Worm (Caenorhabditis elegans): ENCODE measurements around the gene E03H12.5.

Gene E03H12.5

DNA sequence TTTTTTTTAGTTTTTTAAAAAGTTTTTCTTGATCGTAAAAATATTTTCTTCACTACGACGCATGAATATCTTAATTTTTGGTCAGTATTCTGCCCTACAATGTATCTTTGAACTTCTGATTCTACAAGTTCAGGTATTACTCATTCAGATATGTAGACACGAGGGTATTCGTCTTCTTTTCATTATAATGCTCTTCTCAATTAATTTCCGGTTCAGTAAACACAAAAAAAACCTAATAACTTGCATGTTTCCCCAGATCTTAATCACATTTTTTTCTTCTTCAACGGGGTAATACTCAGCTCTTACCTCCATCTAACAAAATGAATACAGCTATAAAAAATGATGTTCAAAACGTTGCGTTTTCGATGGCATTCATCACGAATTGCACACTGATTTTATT, 15.1 kb downstream of the E03H12.5 start, which contains the start of gene str-162:
str-162 (plus strand) TSS at position 301 of the 400 bp plus-strand sequence.
- TF ChIP-seq pax-3 (tag; optimal IDR thresholded peaks at IDR 0.05), result no peak
- TF ChIP-seq sox-4 (tag; optimal IDR thresholded peaks at IDR 0.05), result no peak
- TF ChIP-seq lin-15B (tag; optimal IDR thresholded peaks at IDR 0.05), result no peak
- TF ChIP-seq blmp-1 (tag; optimal IDR thresholded peaks at IDR 0.05), result no peak
- no peak for TF ChIP-seq efl-3 (GFP tag; optimal IDR thresholded peaks at IDR 0.05)
- TF ChIP-seq ceh-82 (tag; optimal IDR thresholded peaks at IDR 0.05), result no peak

DNA sequence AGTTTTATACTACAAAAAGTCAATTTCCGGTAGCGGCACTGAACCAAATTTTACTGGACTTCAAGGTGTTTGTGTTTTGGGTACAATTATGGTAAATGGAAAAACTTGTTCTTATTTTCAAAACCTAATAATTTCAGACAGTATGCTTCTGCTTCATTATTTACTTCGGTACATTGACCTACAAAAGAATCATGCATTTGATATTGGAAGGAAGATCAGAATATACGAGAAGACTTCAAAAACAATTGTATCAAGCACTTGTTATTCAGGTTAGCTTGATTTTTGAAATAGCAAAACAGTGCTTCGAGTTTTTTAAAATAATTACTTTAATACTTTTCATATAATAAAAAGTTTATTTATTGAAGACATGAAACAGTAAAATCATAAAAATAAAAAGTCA, 16.1 kb downstream of the E03H12.5 start:
- TF ChIP-seq zag-1 (tag; optimal IDR thresholded peaks at IDR 0.05), result no peak
- TF ChIP-seq pax-3 (tag; optimal IDR thresholded peaks at IDR 0.05), result no peak
- no peak for TF ChIP-seq ces-1 (GFP tag; optimal IDR thresholded peaks at IDR 0.05)
- no peak for TF ChIP-seq lin-15B (tag; optimal IDR thresholded peaks at IDR 0.05)
- TF ChIP-seq mab-9 (GFP tag; IDR thresholded peaks at IDR 0.05), result no peak
- TF ChIP-seq vab-15 (tag; optimal IDR thresholded peaks at IDR 0.05), result no peak
- TF ChIP-seq elt-3 (tag; optimal IDR thresholded peaks at IDR 0.05), result no peak
- no peak for TF ChIP-seq alr-1 (tag; optimal IDR thresholded peaks at IDR 0.05; ENCODE audit: borderline replicate concordance)
- no peak for TF ChIP-seq nhr-12 (tag; optimal IDR thresholded peaks at IDR 0.05)
- TF ChIP-seq xbp-1 (tag; optimal IDR thresholded peaks at IDR 0.05), result no peak

DNA sequence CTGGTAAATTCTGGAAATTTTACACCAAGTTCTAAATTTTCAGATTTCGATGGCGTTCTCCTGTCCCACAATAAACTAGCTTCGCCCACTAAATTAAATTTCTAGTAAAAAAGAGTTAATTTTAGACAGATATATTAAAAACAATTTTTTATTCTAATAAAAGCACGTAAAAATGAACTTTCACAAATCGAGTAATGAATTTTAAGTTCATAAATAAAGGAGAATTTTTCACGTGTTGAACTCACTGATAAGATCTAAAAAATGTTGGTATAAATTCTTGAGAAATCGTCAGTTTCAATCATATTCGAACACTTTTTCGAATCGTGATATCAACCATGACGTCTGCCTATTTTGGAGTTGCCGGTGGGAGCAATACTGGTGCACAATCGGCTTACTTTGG, 18.8 kb downstream of the E03H12.5 start, which contains the start of gene ssq-2:
ssq-2 (plus strand) TSS at position 301 of the 400 bp plus-strand sequence.
- TF ChIP-seq zag-1 (tag; optimal IDR thresholded peaks at IDR 0.05) (no peak), rnt-1 (tag; optimal IDR thresholded peaks at IDR 0.05) (no peak), hlh-17 (GFP tag; optimal IDR thresholded peaks at IDR 0.05; ENCODE audit: borderline replicate concordance) (no peak), ztf-11 (tag; optimal IDR thresholded peaks at IDR 0.05) (no peak)

DNA sequence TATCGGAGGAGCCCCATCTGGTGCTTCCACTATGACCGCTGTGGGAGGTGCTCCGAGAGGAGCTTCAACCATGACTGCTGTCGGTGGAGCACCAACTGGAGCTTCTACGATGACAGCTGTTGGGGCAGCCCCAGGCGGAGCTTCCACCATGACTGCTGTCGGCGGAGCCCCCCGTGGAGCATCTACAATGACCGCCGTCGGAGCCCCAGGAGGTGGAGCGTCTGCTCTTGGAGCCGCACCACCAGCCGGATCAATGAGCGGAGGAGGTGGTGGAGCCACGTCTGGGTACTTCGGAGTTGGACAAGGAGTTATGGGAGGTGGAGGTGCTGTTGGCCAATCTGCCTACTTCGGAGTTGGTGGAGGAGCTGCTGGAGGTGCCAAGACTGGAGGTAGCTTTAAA, 19.9 kb downstream of the E03H12.5 start:
- TF ChIP-seq sox-4 (tag; optimal IDR thresholded peaks at IDR 0.05), result no peak
- TF ChIP-seq efl-1 (optimal IDR thresholded peaks at IDR 0.05), result no peak
- no peak for TF ChIP-seq efl-1 (GFP tag; optimal IDR thresholded peaks at IDR 0.05 in 1 of 2)
- no peak for TF ChIP-seq elt-2 (tag; optimal IDR thresholded peaks at IDR 0.05)
- no peak for TF ChIP-seq aha-1 (tag; optimal IDR thresholded peaks at IDR 0.05)
- no peak for TF ChIP-seq ceh-90 (tag; optimal IDR thresholded peaks at IDR 0.05)
- no peak for TF ChIP-seq sup-37 (GFP tag; optimal IDR thresholded peaks at IDR 0.05)
- TF ChIP-seq swsn-7 (tag; optimal IDR thresholded peaks at IDR 0.05), result no peak
- no peak for TF ChIP-seq tbx-2 (tag; optimal IDR thresholded peaks at IDR 0.05)
- TF ChIP-seq skn-1 (tag; optimal IDR thresholded peaks at IDR 0.05), result no peak
- no peak for TF ChIP-seq hlh-4 (tag; optimal IDR thresholded peaks at IDR 0.05)
- no peak for TF ChIP-seq efl-3 (GFP tag; optimal IDR thresholded peaks at IDR 0.05)
- TF ChIP-seq unc-98 (GFP tag; IDR thresholded peaks at IDR 0.05), result no peak
- no peak for TF ChIP-seq lin-13 (GFP tag; optimal IDR thresholded peaks at IDR 0.05)
- TF ChIP-seq jun-1 (tag; optimal IDR thresholded peaks at IDR 0.05), result no peak
- TF ChIP-seq unc-86 (tag; optimal IDR thresholded peaks at IDR 0.05), result no peak
- TF ChIP-seq isw-1 (GFP tag; IDR thresholded peaks at IDR 0.05), result no peak
- no peak for TF ChIP-seq fos-1 (tag; optimal IDR thresholded peaks at IDR 0.05)

DNA sequence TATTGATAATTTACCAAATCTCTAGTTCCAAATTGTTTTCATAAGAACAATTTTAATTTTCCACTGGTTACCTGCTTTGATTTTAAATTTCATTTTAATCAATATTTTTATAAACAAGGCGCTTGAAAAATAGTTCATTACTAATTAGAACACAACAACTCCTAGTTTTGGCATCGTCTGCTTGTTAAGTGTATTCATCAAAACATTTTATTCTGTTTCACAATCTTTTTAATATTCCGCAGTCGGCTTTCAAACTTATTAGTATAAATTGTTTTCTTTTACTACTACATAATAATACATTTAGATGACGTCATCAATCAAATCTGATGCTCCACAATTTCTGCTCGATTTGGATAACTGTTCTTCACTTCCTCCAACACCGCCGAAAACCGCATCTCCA, 25.4 kb downstream of the E03H12.5 start, which contains the start of gene pes-1:
pes-1 (plus strand) TSS at position 301 of the 400 bp plus-strand sequence.
- TF ChIP-seq fos-1 (tag; optimal IDR thresholded peaks at IDR 0.05) (no peak), fkh-4 (tag; optimal IDR thresholded peaks at IDR 0.05; ENCODE audit: borderline replicate concordance) (no peak), lsy-2 (tag; optimal IDR thresholded peaks at IDR 0.05) (no peak), sup-37 (GFP tag; optimal IDR thresholded peaks at IDR 0.05) (no peak), nhr-85 (tag) (no peak), nhr-19 (GFP tag; conservative IDR thresholded peaks at IDR 0.05) (no peak), pag-3 (tag; optimal IDR thresholded peaks at IDR 0.05; ENCODE audit: borderline replicate concordance, insufficient read depth) (no peak), lir-3 (tag; optimal IDR thresholded peaks at IDR 0.05; ENCODE audit: poor library complexity) (no peak), egl-27 (tag; optimal IDR thresholded peaks at IDR 0.05) (no peak), ceh-88 (GFP tag; IDR thresholded peaks at IDR 0.05) (no peak), hlh-17 (GFP tag; optimal IDR thresholded peaks at IDR 0.05; ENCODE audit: borderline replicate concordance) (no peak), lin-35 (GFP tag; optimal IDR thresholded peaks at IDR 0.05) (no peak), ceh-8 (GFP tag; optimal IDR thresholded peaks at IDR 0.05) (no peak)

Data from whole organism, L1 larva.